Worm (Caenorhabditis elegans): ENCODE results near the gene mrpl-41.

mrpl-41 gene

ce11 chrII:319459-319858, 30.7 kb downstream of the mrpl-41 start, which contains the start of gene far-7:
Gene far-7 (plus strand): TSS chrII:319789.
- TF ChIP-seq ceh-36 (tag; optimal IDR thresholded peaks at IDR 0.05) (no peak), ets-7 (tag; optimal IDR thresholded peaks at IDR 0.05) (no peak), flt-1 (GFP tag; IDR thresholded peaks at IDR 0.05) (no peak), B0310.2 (tag; optimal IDR thresholded peaks at IDR 0.05) (no peak), ama-1 (optimal IDR thresholded peaks at IDR 0.05) (no peak), hmg-4 (GFP tag; optimal IDR thresholded peaks at IDR 0.05) (no peak), tra-4 (tag; optimal IDR thresholded peaks at IDR 0.05) (no peak), sea-1 (GFP tag; conservative IDR thresholded peaks at IDR 0.05) (no peak), hmbx-1 (tag; optimal IDR thresholded peaks at IDR 0.05) (no peak), ceh-13 (GFP tag; optimal IDR thresholded peaks at IDR 0.05) (no peak), pes-1 (GFP tag; IDR thresholded peaks at IDR 0.05) (no peak), hnd-1 (tag; optimal IDR thresholded peaks at IDR 0.05) (no peak), tbx-11 (GFP tag; IDR thresholded peaks at IDR 0.05) (no peak), aly-1 (tag; optimal IDR thresholded peaks at IDR 0.05) (no peak), scrt-1 (GFP tag; IDR thresholded peaks at IDR 0.05) (no peak), F13C5.2 (tag; optimal IDR thresholded peaks at IDR 0.05) (no peak), tbx-37 (GFP tag; conservative IDR thresholded peaks at IDR 0.05) (no peak)

ce11 chrII:320783-321182, 32.0 kb downstream of the mrpl-41 start:
- TF ChIP-seq F13C5.2 (tag; optimal IDR thresholded peaks at IDR 0.05) (no peak), flt-1 (GFP tag; IDR thresholded peaks at IDR 0.05) (no peak)

ce11 chrII:321183-321582, 32.4 kb downstream of the mrpl-41 start:
- TF ChIP-seq hmbx-1 (tag; optimal IDR thresholded peaks at IDR 0.05) (no peak), ets-7 (tag; optimal IDR thresholded peaks at IDR 0.05) (no peak), flt-1 (GFP tag; IDR thresholded peaks at IDR 0.05) (no peak), B0310.2 (tag; optimal IDR thresholded peaks at IDR 0.05) (no peak), F13C5.2 (tag; optimal IDR thresholded peaks at IDR 0.05) (no peak), ceh-36 (tag; optimal IDR thresholded peaks at IDR 0.05) (no peak), tbx-11 (GFP tag; IDR thresholded peaks at IDR 0.05) (no peak), scrt-1 (GFP tag; IDR thresholded peaks at IDR 0.05) (no peak)

- TF ChIP-seq hmg-4 (GFP tag; optimal IDR thresholded peaks at IDR 0.05), result peak; percentile 45
- no peak for TF ChIP-seq hmbx-1 (tag; optimal IDR thresholded peaks at IDR 0.05)
These were observed 34.5 kb downstream of the mrpl-41 start, which contains the start of gene K01A2.10 for ce11 chrII:323048-323776. Gene K01A2.10 (minus strand): TSS chrII:323098.

ce11 chrII:325639-326350, 37.1 kb downstream of the mrpl-41 start, which contains the start of gene sgcb-1:
Gene sgcb-1 (plus strand): TSS chrII:326300.
- TF ChIP-seq hnd-1 (tag; optimal IDR thresholded peaks at IDR 0.05) (no peak), ets-7 (tag; optimal IDR thresholded peaks at IDR 0.05) (no peak), ama-1 (optimal IDR thresholded peaks at IDR 0.05) (no peak), ceh-36 (tag; optimal IDR thresholded peaks at IDR 0.05) (no peak), F13C5.2 (tag; optimal IDR thresholded peaks at IDR 0.05) (no peak), hmbx-1 (tag; optimal IDR thresholded peaks at IDR 0.05) (no peak), tbx-37 (GFP tag; conservative IDR thresholded peaks at IDR 0.05) (no peak), tbx-11 (GFP tag; IDR thresholded peaks at IDR 0.05) (no peak), tra-4 (tag; optimal IDR thresholded peaks at IDR 0.05) (no peak), ceh-13 (GFP tag; optimal IDR thresholded peaks at IDR 0.05) (no peak)

ce11 chrII:332419-332818, 43.7 kb downstream of the mrpl-41 start, which contains the start of gene cbn-1:
Gene cbn-1 (minus strand): TSS chrII:332519.
- TF ChIP-seq hmg-4 (GFP tag; optimal IDR thresholded peaks at IDR 0.05) (no peak), ets-7 (tag; optimal IDR thresholded peaks at IDR 0.05) (no peak), ceh-36 (tag; optimal IDR thresholded peaks at IDR 0.05) (no peak), ceh-13 (GFP tag; optimal IDR thresholded peaks at IDR 0.05) (no peak), tbx-11 (GFP tag; IDR thresholded peaks at IDR 0.05) (no peak), tbx-37 (GFP tag; conservative IDR thresholded peaks at IDR 0.05) (no peak), tra-4 (tag; optimal IDR thresholded peaks at IDR 0.05) (no peak), hnd-1 (tag; optimal IDR thresholded peaks at IDR 0.05) (no peak), F13C5.2 (tag; optimal IDR thresholded peaks at IDR 0.05) (no peak)

- no peak for TF ChIP-seq tbx-11 (GFP tag; IDR thresholded peaks at IDR 0.05)
These were observed 45.2 kb downstream of the mrpl-41 start for ce11 chrII:333853-334449.

ce11 chrII:334828-335227, 46.1 kb downstream of the mrpl-41 start:
- TF ChIP-seq ceh-36 (tag; optimal IDR thresholded peaks at IDR 0.05) (no peak), pes-1 (GFP tag; IDR thresholded peaks at IDR 0.05) (no peak), hmg-4 (GFP tag; optimal IDR thresholded peaks at IDR 0.05) (no peak), aly-1 (tag; optimal IDR thresholded peaks at IDR 0.05) (no peak), hmbx-1 (tag; optimal IDR thresholded peaks at IDR 0.05) (no peak), tbx-11 (GFP tag; IDR thresholded peaks at IDR 0.05) (no peak), ceh-13 (GFP tag; optimal IDR thresholded peaks at IDR 0.05) (no peak), B0310.2 (tag; optimal IDR thresholded peaks at IDR 0.05) (no peak), F13C5.2 (tag; optimal IDR thresholded peaks at IDR 0.05) (no peak), hnd-1 (tag; optimal IDR thresholded peaks at IDR 0.05) (no peak)
